Worm (Caenorhabditis elegans) whole organism, L2 larva: Measurements from ENCODE around the gene idpc-5.

Experiments used
- C34F6.9 ChIP-seq: fragments of 150-350 bp; optimal IDR thresholded peaks from 2 replicates; lab custom pipeline; 2014; ENCODE audit warnings: missing biosample characterization, missing genetic modification characterization
- Y55F3AM.14 ChIP-seq: fragments of 200-800 bp; sonication (Bioruptor generic); optimal IDR thresholded peaks from 2 replicates; lab custom pipeline; 2018; ENCODE audit warnings: mild to moderate bottlenecking, missing genetic modification characterization, missing compliant biosample characterization
- ZK546.5 ChIP-seq: sonication (generic microtip); optimal IDR thresholded peaks from 2 replicates; lab custom pipeline; 2017; ENCODE audit warnings: missing biosample characterization, missing genetic modification characterization
- alr-1 ChIP-seq: fragments of 150-350 bp; optimal IDR thresholded peaks from 2 replicates; lab custom pipeline; 2014; ENCODE audit warnings: missing biosample characterization, missing genetic modification characterization
- aly-2 ChIP-seq: fragments of 150-350 bp; optimal IDR thresholded peaks from 2 replicates; lab custom pipeline; 2014; ENCODE audit warnings: missing biosample characterization, missing genetic modification characterization
- ama-1 ChIP-seq: fragments of 150-350 bp; optimal IDR thresholded peaks from 2 replicates; lab custom pipeline; 2018; ENCODE audit warnings: inconsistent platforms
- blmp-1 ChIP-seq: sonication (generic microtip); optimal IDR thresholded peaks from 2 replicates; lab custom pipeline; 2017; ENCODE audit warnings: missing genetic modification characterization, mild to moderate bottlenecking, missing compliant biosample characterization, antibody characterized with exemption, moderate library complexity; ENCODE audit not compliant: insufficient read depth
- ceh-16 ChIP-seq: fragments of 150-350 bp; optimal IDR thresholded peaks from 2 replicates; lab custom pipeline; 2014; ENCODE audit warnings: missing biosample characterization, missing genetic modification characterization
- ceh-82 ChIP-seq: fragments of 150-350 bp; optimal IDR thresholded peaks from 2 replicates; lab custom pipeline; 2014; ENCODE audit warnings: missing biosample characterization, missing genetic modification characterization
- dmd-4 ChIP-seq: sonication (generic microtip); optimal IDR thresholded peaks from 2 replicates; lab custom pipeline; 2017; ENCODE audit warnings: missing biosample characterization, missing genetic modification characterization
- egl-27 ChIP-seq: sonication (generic microtip); optimal IDR thresholded peaks from 3 replicates; lab custom pipeline; 2017; ENCODE audit warnings: missing biosample characterization, missing genetic modification reagents, missing genetic modification characterization
- elt-1 ChIP-seq: fragments of 150-350 bp; optimal IDR thresholded peaks from 2 replicates; lab custom pipeline; 2014; ENCODE audit warnings: missing biosample characterization, missing genetic modification characterization
- elt-3 ChIP-seq: sonication (generic microtip); optimal IDR thresholded peaks from 2 replicates; lab custom pipeline; 2017; ENCODE audit warnings: missing biosample characterization, missing genetic modification characterization
- fos-1 ChIP-seq: fragments of 150-350 bp; optimal IDR thresholded peaks from 2 replicates; lab custom pipeline; 2014; ENCODE audit warnings: missing biosample characterization, missing genetic modification characterization
- gmeb-1 ChIP-seq: fragments of 150-350 bp; optimal IDR thresholded peaks from 2 replicates; lab custom pipeline; 2014; ENCODE audit warnings: missing biosample characterization, missing genetic modification characterization
- lsy-2 ChIP-seq, 2 experiments: fragments of 150-350 bp in 1 of 2; sonication (generic microtip) in 1 of 2; optimal IDR thresholded peaks; 2 replicates each; lab custom pipeline; 2014 to 2017; ENCODE audit warnings: missing biosample characterization in 2 of 2, missing genetic modification characterization in 2 of 2
- mab-5 ChIP-seq: fragments of 150-350 bp; optimal IDR thresholded peaks from 2 replicates; lab custom pipeline; 2014; ENCODE audit warnings: missing biosample characterization, missing genetic modification characterization
- mbf-1 ChIP-seq: sonication (generic microtip); optimal IDR thresholded peaks from 2 replicates; lab custom pipeline; 2017; ENCODE audit warnings: missing biosample characterization, missing genetic modification characterization
- mdl-1 ChIP-seq, 2 experiments: fragments of 150-350 bp in 1 of 2; sonication (generic microtip) in 1 of 2; optimal IDR thresholded peaks; 2 replicates each; lab custom pipeline; 2017; ENCODE audit warnings: missing biosample characterization in 2 of 2, missing genetic modification characterization in 2 of 2
- nhr-10 ChIP-seq: sonication (generic microtip); optimal IDR thresholded peaks from 2 replicates; lab custom pipeline; 2017; ENCODE audit warnings: missing biosample characterization, missing genetic modification characterization
- nhr-11 ChIP-seq: fragments of 150-350 bp; optimal IDR thresholded peaks from 2 replicates; lab custom pipeline; 2014; ENCODE audit warnings: missing biosample characterization, missing genetic modification characterization
- nhr-12 ChIP-seq: fragments of 150-350 bp; optimal IDR thresholded peaks from 2 replicates; lab custom pipeline; 2014; ENCODE audit warnings: missing biosample characterization, missing genetic modification characterization
- nhr-129 ChIP-seq: fragments of 150-350 bp; optimal IDR thresholded peaks from 2 replicates; lab custom pipeline; 2014; ENCODE audit warnings: missing biosample characterization, missing genetic modification characterization
- nhr-21 ChIP-seq: fragments of 150-350 bp; optimal IDR thresholded peaks from 2 replicates; lab custom pipeline; 2014; ENCODE audit warnings: missing biosample characterization, missing genetic modification characterization
- nhr-237 ChIP-seq: fragments of 150-350 bp; optimal IDR thresholded peaks from 2 replicates; lab custom pipeline; 2014; ENCODE audit warnings: missing biosample characterization, missing genetic modification characterization
- nhr-25 ChIP-seq: fragments of 150-350 bp; sonication (generic microtip); optimal IDR thresholded peaks from 3 replicates; lab custom pipeline; 2014; ENCODE audit warnings: missing biosample characterization, missing genetic modification characterization
- nhr-6 ChIP-seq: fragments of 150-350 bp; optimal IDR thresholded peaks from 2 replicates; lab custom pipeline; 2014; ENCODE audit warnings: missing biosample characterization, missing genetic modification characterization
- nhr-77 ChIP-seq: fragments of 150-350 bp; optimal IDR thresholded peaks from 2 replicates; lab custom pipeline; 2014; ENCODE audit warnings: missing biosample characterization, missing genetic modification characterization
- sem-4 ChIP-seq: fragments of 150-350 bp; optimal IDR thresholded peaks from 2 replicates; lab custom pipeline; 2014; ENCODE audit warnings: missing biosample characterization, missing genetic modification reagents, missing genetic modification characterization
- skn-1 ChIP-seq: sonication (generic microtip); optimal IDR thresholded peaks from 2 replicates; lab custom pipeline; 2017; ENCODE audit warnings: missing biosample characterization, missing genetic modification characterization
- sma-3 ChIP-seq: sonication (generic microtip); optimal IDR thresholded peaks from 2 replicates; lab custom pipeline; 2016; ENCODE audit warnings: missing genetic modification reagents, missing genetic modification characterization, missing compliant biosample characterization
- sma-9 ChIP-seq, 2 experiments: fragments of 150-350 bp in 1 of 2; sonication (generic microtip) in 1 of 2; optimal IDR thresholded peaks; 2 replicates each; lab custom pipeline; 2014 to 2016; ENCODE audit warnings: missing genetic modification characterization in 2 of 2, mild to moderate bottlenecking in 1 of 2, missing biosample characterization in 1 of 2, missing compliant biosample characterization in 1 of 2, missing genetic modification reagents in 1 of 2, moderate library complexity in 1 of 2
- unc-39 ChIP-seq: fragments of 150-350 bp; optimal IDR thresholded peaks from 2 replicates; lab custom pipeline; 2014; ENCODE audit warnings: missing biosample characterization, missing genetic modification characterization
- unc-55 ChIP-seq: fragments of 150-350 bp; sonication (generic microtip); optimal IDR thresholded peaks from 3 replicates; lab custom pipeline; 2014; ENCODE audit warnings: missing biosample characterization, missing genetic modification reagents, missing genetic modification characterization
- ztf-4 ChIP-seq: fragments of 150-350 bp; optimal IDR thresholded peaks from 2 replicates; lab custom pipeline; 2014; ENCODE audit warnings: missing biosample characterization, missing genetic modification characterization

Gene idpc-5

ce11 chrV:9609217-9609616 lies 13.5 kb downstream of the idpc-5 start:
- TF ChIP-seq egl-27 = no peak
- TF ChIP-seq mdl-1 (tag; optimal IDR thresholded peaks at IDR 0.05; lab: Kevin White, UChicago) = no peak
- TF ChIP-seq, all 48 proteins: peak for 0

ce11 chrV:9608256-9608655 lies 14.5 kb downstream of the idpc-5 start, which contains the start of gene dop-2:
dop-2 (plus strand) TSS chrV:9608556.
- TF ChIP-seq elt-3 (tag; lab: Kevin White, UChicago) = no peak
- no peak for TF ChIP-seq mbf-1
- TF ChIP-seq ceh-16 (tag; lab: Kevin White, UChicago) = no peak
- no peak for TF ChIP-seq ZK546.5 (tag; lab: Kevin White, UChicago)
- TF ChIP-seq nhr-129 = no peak
- TF ChIP-seq nhr-77 (tag; lab: Kevin White, UChicago) = no peak
- no peak for TF ChIP-seq nhr-11 (tag; lab: Kevin White, UChicago)
- TF ChIP-seq blmp-1 (tag; lab: Kevin White, UChicago) = no peak
- no peak for TF ChIP-seq gmeb-1
- TF ChIP-seq Y55F3AM.14 = no peak
- TF ChIP-seq alr-1 (tag; lab: Kevin White, UChicago) = no peak
- TF ChIP-seq nhr-12 (tag; lab: Kevin White, UChicago) = no peak
- no peak for TF ChIP-seq nhr-10

ce11 chrV:9590317-9590716 lies 32.4 kb downstream of the idpc-5 start, which contains the start of gene K09G1.2:
K09G1.2 (plus strand) TSS chrV:9590617.
- TF ChIP-seq lsy-2 (tag; optimal IDR thresholded peaks at IDR 0.05; lab: Kevin White, UChicago) = no peak
- no peak for TF ChIP-seq egl-27
- no peak for TF ChIP-seq ceh-82 (tag; lab: Kevin White, UChicago)
- TF ChIP-seq C34F6.9 (tag; lab: Kevin White, UChicago) = no peak
- no peak for TF ChIP-seq nhr-25

- TF ChIP-seq nhr-12 (tag; lab: Kevin White, UChicago) (no peak), aly-2 (tag; lab: Kevin White, UChicago) (no peak), dmd-4 (no peak), nhr-10 (no peak), nhr-237 (tag; lab: Kevin White, UChicago) (no peak), sma-9 (GFP tag; optimal IDR thresholded peaks at IDR 0.05; lab: Kevin White, UChicago) (peak; percentile 49), sma-9 (tag; optimal IDR thresholded peaks at IDR 0.05; lab: Kevin White, UChicago) (no peak), sma-3 (GFP tag; lab: Kevin White, UChicago) (peak; percentile 24), skn-1 (tag; lab: Kevin White, UChicago) (no peak), lsy-2 (tag; optimal IDR thresholded peaks at IDR 0.05; lab: Kevin White, UChicago) (no peak), alr-1 (tag; lab: Kevin White, UChicago) (no peak), egl-27 (no peak), unc-55 (GFP tag; lab: Kevin White, UChicago) (no peak), nhr-6 (tag; lab: Kevin White, UChicago) (no peak), unc-39 (tag; lab: Kevin White, UChicago) (no peak), gmeb-1 (no peak), ztf-4 (no peak), fos-1 (tag; lab: Kevin White, UChicago) (peak; percentile 18), mdl-1 (tag; optimal IDR thresholded peaks at IDR 0.05; lab: Kevin White, UChicago) (no peak), C34F6.9 (tag; lab: Kevin White, UChicago) (no peak), ama-1 (lab: Kevin White, UChicago) (no peak), nhr-25 (no peak), nhr-21 (tag; lab: Kevin White, UChicago) (peak; percentile 20), blmp-1 (tag; lab: Kevin White, UChicago) (no peak), sem-4 (tag; lab: Kevin White, UChicago) (no peak), elt-1 (tag; lab: Kevin White, UChicago) (no peak), mab-5 (no peak), ceh-82 (tag; lab: Kevin White, UChicago) (no peak)
These were observed 34.2 kb downstream of the idpc-5 start for ce11 chrV:9588574-9588973.

- no peak for TF ChIP-seq nhr-11 (tag; lab: Kevin White, UChicago)
- peak; percentile 14 for TF ChIP-seq nhr-25
- TF ChIP-seq, all 48 proteins: peak for 1
These were observed 35.1 kb downstream of the idpc-5 start for ce11 chrV:9587619-9588018.
